Worm (Caenorhabditis elegans) whole organism, midembryonic: Measurements from ENCODE around the gene dlat-1.

Experiments
- T22C8.4 ChIP-seq: fragments of 200-800 bp; sonication (Bioruptor generic); IDR thresholded peaks from 2 replicates; pipeline ENCODE4 v1.3.6; 2022; ENCODE audit warnings: missing genetic modification characterization, missing compliant biosample characterization
- cog-1 ChIP-seq: sonication (generic microtip); optimal IDR thresholded peaks from 2 replicates; lab custom pipeline; 2016; ENCODE audit warnings: missing genetic modification characterization, missing compliant biosample characterization
- flt-1 ChIP-seq: fragments of 200-800 bp; sonication (Bioruptor generic); IDR thresholded peaks from 2 replicates; pipeline ENCODE4 v1.3.6; 2022; ENCODE audit warnings: missing genetic modification characterization, missing compliant biosample characterization
- klf-2 ChIP-seq: fragments of 200-800 bp; sonication (Bioruptor generic); conservative IDR thresholded peaks from 2 replicates; pipeline ENCODE4 v1.3.6; 2022; ENCODE audit warnings: missing genetic modification reagents, missing genetic modification characterization, missing compliant biosample characterization
- med-1 ChIP-seq: sonication (generic microtip); optimal IDR thresholded peaks from 2 replicates; lab custom pipeline; 2017; ENCODE audit warnings: missing genetic modification characterization, mild to moderate bottlenecking, missing compliant biosample characterization, antibody characterized with exemption, missing genetic modification reagents; ENCODE audit not compliant: insufficient read depth
- ref-1 ChIP-seq: fragments of 200-800 bp; sonication (Bioruptor generic); conservative IDR thresholded peaks from 2 replicates; pipeline ENCODE4 v1.3.6; 2022; ENCODE audit warnings: missing genetic modification reagents, missing genetic modification characterization, missing compliant biosample characterization
- tab-1 ChIP-seq: fragments of 200-800 bp; sonication (Bioruptor generic); IDR thresholded peaks from 2 replicates; pipeline ENCODE4 v1.3.6; 2022; ENCODE audit warnings: missing genetic modification characterization, missing compliant biosample characterization
- ztf-23 ChIP-seq: fragments of 200-800 bp; sonication (Bioruptor generic); IDR thresholded peaks from 2 replicates; pipeline ENCODE4 v1.3.6; 2022; ENCODE audit warnings: missing genetic modification reagents, missing genetic modification characterization, missing compliant biosample characterization
- ztf-29 ChIP-seq: fragments of 200-800 bp; sonication (Bioruptor generic); IDR thresholded peaks from 2 replicates; pipeline ENCODE4 v1.3.6; 2022; ENCODE audit warnings: missing genetic modification reagents, missing genetic modification characterization, missing compliant biosample characterization

ce11 chrV:14476680-14477079, 29.6 kb upstream of the dlat-1 start, which contains the start of gene clec-54:
- TF ChIP-seq tab-1 (GFP tag; lab: Robert Waterston, UW) (no peak), flt-1 (no peak), ref-1 (GFP tag; lab: Robert Waterston, UW) (no peak), klf-2 (GFP tag; lab: Robert Waterston, UW) (no peak), T22C8.4 (GFP tag; lab: Robert Waterston, UW) (no peak), ztf-23 (GFP tag; lab: Robert Waterston, UW) (no peak), cog-1 (tag; lab: Kevin White, UChicago) (no peak), ztf-29 (GFP tag; lab: Robert Waterston, UW) (no peak), med-1 (GFP tag; lab: Kevin White, UChicago) (no peak)
